Fruit fly (Drosophila melanogaster): ENCODE results near the gene CG6700.

- no peak for TF ChIP-seq CG8478 (optimal IDR thresholded peaks at IDR 0.05)
- no peak for TF ChIP-seq CTCF (optimal IDR thresholded peaks at IDR 0.05)
These were observed 46.7 kb downstream of the CG6700 start for dm6 chr2L:10795731-10796130.

Measured in S2 (cell line).